Worm (Caenorhabditis elegans) whole organism, L4 larva: Measurements from ENCODE around the gene fbxb-58.
A peak's percentile ranks its signal among the peaks of the same experiment; 100 is the strongest.

Experiments used
- T20F7.1 ChIP-seq: fragments of 200-800 bp; sonication (Bioruptor generic); optimal IDR thresholded peaks from 2 replicates; lab custom pipeline; 2018; ENCODE audit warnings: mild to moderate bottlenecking, missing genetic modification characterization, missing compliant biosample characterization
- T26A8.4 ChIP-seq: fragments of 200-800 bp; sonication (Bioruptor generic); IDR thresholded peaks from 2 replicates; pipeline ENCODE4 v1.3.6; 2022; ENCODE audit warnings: missing genetic modification characterization, missing compliant biosample characterization
- Y48G9A.11 ChIP-seq: fragments of 200-800 bp; sonication (Bioruptor generic); IDR thresholded peaks from 2 replicates; pipeline ENCODE4 v1.3.6; 2022; ENCODE audit warnings: missing genetic modification reagents, missing genetic modification characterization, missing compliant biosample characterization
- ZK546.5 ChIP-seq, 2 experiments: sonication (generic microtip); optimal IDR thresholded peaks; 2 replicates each; lab custom pipeline; 2017; ENCODE audit warnings: missing biosample characterization in 2 of 2, missing genetic modification characterization in 2 of 2
- aha-1 ChIP-seq: fragments of 150-350 bp; peaks from one replicate; lab custom pipeline; 2014; ENCODE audit warnings: missing biosample characterization, missing genetic modification characterization
- attf-4 ChIP-seq: sonication (generic microtip); optimal IDR thresholded peaks from 3 replicates; lab custom pipeline; 2017; ENCODE audit warnings: missing biosample characterization, missing genetic modification characterization
- ceh-20 ChIP-seq: fragments of 200-800 bp; sonication (Bioruptor generic); IDR thresholded peaks from 2 replicates; pipeline ENCODE4 v1.3.6; 2022; ENCODE audit warnings: missing genetic modification reagents, missing genetic modification characterization, missing compliant biosample characterization
- ceh-28 ChIP-seq: fragments of 150-350 bp; optimal IDR thresholded peaks from 2 replicates; lab custom pipeline; 2014; ENCODE audit warnings: missing biosample characterization, missing genetic modification reagents, missing genetic modification characterization
- ceh-62 ChIP-seq: sonication (generic microtip); optimal IDR thresholded peaks from 2 replicates; lab custom pipeline; 2017; ENCODE audit warnings: missing biosample characterization, missing genetic modification characterization
- ceh-82 ChIP-seq: sonication (generic microtip); optimal IDR thresholded peaks from 2 replicates; lab custom pipeline; 2017; ENCODE audit warnings: missing biosample characterization, missing genetic modification characterization
- cey-2 ChIP-seq: sonication (generic microtip); optimal IDR thresholded peaks from 3 replicates; lab custom pipeline; 2017; ENCODE audit warnings: missing genetic modification characterization, mild to moderate bottlenecking, missing compliant biosample characterization, antibody characterized with exemption, borderline replicate concordance; ENCODE audit not compliant: insufficient read depth
- daf-8 ChIP-seq: fragments of 200-800 bp; sonication (Bioruptor generic); IDR thresholded peaks from 2 replicates; pipeline ENCODE4 v1.3.6; 2022; ENCODE audit warnings: missing genetic modification characterization, missing compliant biosample characterization
- dmd-8 ChIP-seq: fragments of 200-800 bp; sonication (Bioruptor generic); IDR thresholded peaks from 2 replicates; pipeline ENCODE4 v1.3.6; 2022; ENCODE audit warnings: missing genetic modification characterization, missing compliant biosample characterization
- dpl-1 ChIP-seq: fragments of 150-350 bp; optimal IDR thresholded peaks from 2 replicates; lab custom pipeline; 2014; ENCODE audit warnings: missing biosample characterization, missing genetic modification reagents, missing genetic modification characterization
- duxl-1 ChIP-seq: sonication (generic microtip); optimal IDR thresholded peaks from 2 replicates; lab custom pipeline; 2016; ENCODE audit warnings: mild to moderate bottlenecking, missing genetic modification characterization, moderate library complexity, missing compliant biosample characterization; ENCODE audit not compliant: poor library complexity
- egl-27 ChIP-seq: sonication (generic microtip); optimal IDR thresholded peaks from 3 replicates; lab custom pipeline; 2017; ENCODE audit warnings: missing biosample characterization, missing genetic modification reagents, missing genetic modification characterization
- fos-1 ChIP-seq: fragments of 150-350 bp; optimal IDR thresholded peaks from 2 replicates; lab custom pipeline; 2014; ENCODE audit warnings: missing biosample characterization, missing genetic modification characterization
- gei-8 ChIP-seq: fragments of 200-800 bp; sonication (Bioruptor generic); optimal IDR thresholded peaks from 2 replicates; lab custom pipeline; 2018; ENCODE audit warnings: mild to moderate bottlenecking, missing genetic modification characterization, missing compliant biosample characterization
- hif-1 ChIP-seq, 2 experiments: sonication (generic microtip); optimal IDR thresholded peaks; 2 replicates each; lab custom pipeline; 2016 to 2017; ENCODE audit warnings: missing compliant biosample characterization in 2 of 2, missing genetic modification characterization in 2 of 2, missing genetic modification reagents in 2 of 2, missing genotype in 2 of 2, mild to moderate bottlenecking in 1 of 2
- hlh-11 ChIP-seq: fragments of 200-800 bp; sonication (Bioruptor generic); optimal IDR thresholded peaks from 2 replicates; lab custom pipeline; 2018; ENCODE audit warnings: mild to moderate bottlenecking, missing genetic modification characterization, missing compliant biosample characterization
- jun-1 ChIP-seq: fragments of 150-350 bp; optimal IDR thresholded peaks from 2 replicates; lab custom pipeline; 2014; ENCODE audit warnings: missing biosample characterization, missing genetic modification reagents, missing genetic modification characterization
- lim-7 ChIP-seq: fragments of 200-800 bp; sonication (Bioruptor generic); IDR thresholded peaks from 2 replicates; pipeline ENCODE4 v1.3.6; 2022; ENCODE audit warnings: missing genetic modification characterization, missing compliant biosample characterization
- lin-38 ChIP-seq: fragments of 200-800 bp; sonication (Bioruptor generic); IDR thresholded peaks from 2 replicates; pipeline ENCODE4 v1.3.6; 2022; ENCODE audit warnings: missing genetic modification reagents, missing genetic modification characterization, missing compliant biosample characterization
- lir-3 ChIP-seq: sonication (generic microtip); optimal IDR thresholded peaks from 2 replicates; lab custom pipeline; 2016; ENCODE audit warnings: mild to moderate bottlenecking, missing genetic modification characterization, missing compliant biosample characterization
- lsy-2 ChIP-seq, 2 experiments: fragments of 150-350 bp in 1 of 2; sonication (generic microtip) in 1 of 2; optimal IDR thresholded peaks; 2 replicates each; lab custom pipeline; 2014 to 2017; ENCODE audit warnings: missing biosample characterization in 2 of 2, missing genetic modification characterization in 2 of 2
- mdl-1 ChIP-seq, 2 experiments: fragments of 150-350 bp in 1 of 2; sonication (generic microtip) in 1 of 2; optimal IDR thresholded peaks; 2 replicates each; lab custom pipeline; 2014 to 2017; ENCODE audit warnings: missing biosample characterization in 2 of 2, missing genetic modification characterization in 2 of 2
- mep-1 ChIP-seq: fragments of 150-350 bp; sonication (generic microtip); optimal IDR thresholded peaks from 3 replicates; lab custom pipeline; 2014; ENCODE audit warnings: missing biosample characterization, missing genetic modification characterization
- mes-2 ChIP-seq: sonication (generic microtip); optimal IDR thresholded peaks from 2 replicates; lab custom pipeline; 2016; ENCODE audit warnings: missing genotype, mild to moderate bottlenecking, missing genetic modification characterization, missing compliant biosample characterization; ENCODE audit not compliant: poor library complexity, severe bottlenecking
- mxl-2 ChIP-seq: fragments of 200-800 bp; sonication (Bioruptor generic); conservative IDR thresholded peaks from 2 replicates; pipeline ENCODE4 v1.3.6; 2022; ENCODE audit warnings: missing genetic modification reagents, missing genetic modification characterization, missing compliant biosample characterization
- nhr-10 ChIP-seq: fragments of 150-350 bp; optimal IDR thresholded peaks from 2 replicates; lab custom pipeline; 2014; ENCODE audit warnings: missing biosample characterization, missing genetic modification characterization
- nhr-102 ChIP-seq: sonication (generic microtip); optimal IDR thresholded peaks from 2 replicates; lab custom pipeline; 2016; ENCODE audit warnings: mild to moderate bottlenecking, missing genetic modification characterization, moderate library complexity, missing compliant biosample characterization
- nhr-28 ChIP-seq: fragments of 150-350 bp; optimal IDR thresholded peaks from 2 replicates; lab custom pipeline; 2014; ENCODE audit warnings: missing biosample characterization, missing genetic modification characterization
- nhr-48 ChIP-seq: sonication (generic microtip); optimal IDR thresholded peaks from 2 replicates; lab custom pipeline; 2016; ENCODE audit warnings: mild to moderate bottlenecking, missing genetic modification characterization, missing compliant biosample characterization
- nhr-6 ChIP-seq: fragments of 150-350 bp; optimal IDR thresholded peaks from 2 replicates; lab custom pipeline; 2014; ENCODE audit warnings: missing biosample characterization, missing genetic modification characterization
- nhr-77 ChIP-seq: fragments of 150-350 bp; optimal IDR thresholded peaks from 2 replicates; lab custom pipeline; 2014; ENCODE audit warnings: missing biosample characterization, missing genetic modification characterization
- set-16 ChIP-seq: fragments of 200-800 bp; sonication (Bioruptor generic); IDR thresholded peaks from 2 replicates; pipeline ENCODE4 v1.3.6; 2022; ENCODE audit warnings: missing genetic modification reagents, missing genetic modification characterization, missing compliant biosample characterization
- snpc-1.2 ChIP-seq: fragments of 200-800 bp; sonication (Bioruptor generic); IDR thresholded peaks from 2 replicates; pipeline ENCODE4 v1.3.6; 2022; ENCODE audit warnings: missing genetic modification reagents, missing genetic modification characterization, missing compliant biosample characterization
- spr-1 ChIP-seq: sonication (generic microtip); optimal IDR thresholded peaks from 2 replicates; lab custom pipeline; 2016; ENCODE audit warnings: mild to moderate bottlenecking, missing genetic modification characterization, missing compliant biosample characterization
- spr-3 ChIP-seq: fragments of 200-800 bp; sonication (Bioruptor generic); optimal IDR thresholded peaks from 2 replicates; lab custom pipeline; 2018; ENCODE audit warnings: mild to moderate bottlenecking, missing genetic modification characterization, missing compliant biosample characterization
- vab-7 ChIP-seq: fragments of 200-800 bp; sonication (Bioruptor generic); IDR thresholded peaks from 2 replicates; pipeline ENCODE4 v1.3.6; 2022; ENCODE audit warnings: missing genetic modification reagents, missing genetic modification characterization, missing compliant biosample characterization
- zag-1 ChIP-seq: fragments of 150-350 bp; optimal IDR thresholded peaks from 2 replicates; lab custom pipeline; 2014; ENCODE audit warnings: missing biosample characterization, missing genetic modification characterization
- zip-2 ChIP-seq: fragments of 150-350 bp; optimal IDR thresholded peaks from 2 replicates; lab custom pipeline; 2014; ENCODE audit warnings: missing biosample characterization, missing genetic modification characterization
- ztf-11 ChIP-seq: fragments of 150-350 bp; optimal IDR thresholded peaks from 2 replicates; lab custom pipeline; 2014; ENCODE audit warnings: missing biosample characterization, missing genetic modification characterization
- ztf-7 ChIP-seq: fragments of 150-350 bp; optimal IDR thresholded peaks from 2 replicates; lab custom pipeline; 2014; ENCODE audit warnings: missing biosample characterization, missing genetic modification characterization

Gene fbxb-58

DNA sequence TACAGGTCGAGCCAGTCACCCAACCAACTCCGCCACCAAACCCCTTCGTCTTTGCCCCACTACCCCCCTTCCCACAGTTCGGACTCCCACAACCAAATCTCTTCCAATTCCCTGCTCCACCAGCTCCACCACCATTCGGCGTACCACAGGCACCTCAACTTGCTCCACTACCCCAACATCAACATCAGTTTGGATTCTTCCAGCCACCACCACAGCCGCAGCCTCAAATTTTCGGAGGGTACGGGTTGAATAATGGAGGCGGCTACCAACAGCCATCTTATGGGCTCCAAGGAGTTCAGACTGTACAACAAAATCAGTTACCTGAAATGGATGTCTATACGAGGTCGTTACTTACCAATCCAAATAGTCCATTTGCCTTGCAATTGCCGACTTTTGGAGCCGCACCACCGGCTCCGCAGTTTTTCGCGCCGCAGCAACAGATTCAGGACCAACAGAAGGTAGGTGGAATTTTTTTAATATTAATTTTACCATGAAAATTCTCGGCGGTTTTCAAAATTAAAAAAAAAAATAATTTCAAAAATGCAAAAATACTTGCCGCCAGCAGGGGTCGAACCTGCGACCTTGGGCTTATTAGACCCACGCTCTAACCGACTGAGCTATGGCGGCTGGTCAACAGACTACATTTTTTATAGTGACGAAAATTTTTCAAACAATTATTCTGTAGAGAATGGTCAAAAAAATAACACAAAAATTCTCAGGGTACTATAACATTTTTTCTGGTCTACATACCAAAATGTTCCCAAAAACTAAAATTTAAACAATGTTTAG lies 38.6 kb upstream of the fbxb-58 start:
- TF ChIP-seq ceh-28 (tag; lab: Kevin White, UChicago), result no peak
- TF ChIP-seq spr-3 (GFP tag; lab: Kevin White, UChicago), result no peak
- no peak for TF ChIP-seq nhr-28 (tag; lab: Kevin White, UChicago)
- TF ChIP-seq dpl-1, result no peak
- no peak for TF ChIP-seq lir-3 (tag; lab: Kevin White, UChicago)
- TF ChIP-seq hlh-11 (tag; lab: Kevin White, UChicago), result no peak
- no peak for TF ChIP-seq hif-1 (tag; optimal IDR thresholded peaks at IDR 0.05; lab: Kevin White, UChicago)
- TF ChIP-seq spr-1 (tag; lab: Kevin White, UChicago), result no peak
- TF ChIP-seq ztf-7, result no peak
- TF ChIP-seq ZK546.5 (tag; optimal IDR thresholded peaks at IDR 0.05; lab: Kevin White, UChicago), result no peak
- TF ChIP-seq ceh-62 (tag; lab: Kevin White, UChicago), result no peak
- TF ChIP-seq ceh-20, result no peak
- TF ChIP-seq zip-2 (tag; lab: Kevin White, UChicago), result no peak
- 0 out of 2 replicates have a peak, but pooled peaks have one; percentile 15 for TF ChIP-seq Y48G9A.11 (GFP tag; lab: Robert Waterston, UW)
- no peak for TF ChIP-seq nhr-77 (tag; lab: Kevin White, UChicago)
- no peak for TF ChIP-seq egl-27 (tag; lab: Kevin White, UChicago)
- TF ChIP-seq gei-8, result no peak
- no peak for TF ChIP-seq T20F7.1 (GFP tag; lab: Kevin White, UChicago)
- TF ChIP-seq nhr-48 (tag; lab: Kevin White, UChicago), result no peak
- no peak for TF ChIP-seq attf-4 (tag; lab: Kevin White, UChicago)
- TF ChIP-seq fos-1 (tag; lab: Kevin White, UChicago), result no peak
- no peak for TF ChIP-seq ztf-11 (tag; lab: Kevin White, UChicago)
- no peak for TF ChIP-seq nhr-10 (tag; lab: Kevin White, UChicago)
- TF ChIP-seq mep-1, result no peak
- no peak for TF ChIP-seq zag-1 (tag; lab: Kevin White, UChicago)
- TF ChIP-seq T26A8.4, result no peak
- no peak for TF ChIP-seq mes-2 (tag; lab: Kevin White, UChicago)
- no peak for TF ChIP-seq mdl-1 (tag; optimal IDR thresholded peaks at IDR 0.05; lab: Kevin White, UChicago)
- no peak for TF ChIP-seq dmd-8 (GFP tag; lab: Robert Waterston, UW)
- TF ChIP-seq daf-8 (GFP tag; lab: Robert Waterston, UW), result no peak
- no peak for TF ChIP-seq lsy-2 (tag; optimal IDR thresholded peaks at IDR 0.05; lab: Kevin White, UChicago)
- TF ChIP-seq cey-2, result no peak
- no peak for TF ChIP-seq nhr-102 (tag; lab: Kevin White, UChicago)
- TF ChIP-seq vab-7, result no peak
- TF ChIP-seq nhr-6 (tag; lab: Kevin White, UChicago), result no peak
- TF ChIP-seq lim-7 (GFP tag; lab: Robert Waterston, UW), result 0 out of 2 replicates have a peak, but pooled peaks have one; percentile 51
- TF ChIP-seq mxl-2, result no peak
- peak; percentile 86 for TF ChIP-seq aha-1 (tag; lab: Kevin White, UChicago)
- peak; percentile 14; the same call in 1 of the 2 replicates for TF ChIP-seq lin-38 (GFP tag; lab: Robert Waterston, UW)
- TF ChIP-seq duxl-1, result no peak
- no peak for TF ChIP-seq ceh-82 (tag; lab: Kevin White, UChicago)
- TF ChIP-seq snpc-1.2 (GFP tag; lab: Robert Waterston, UW), result no peak
- TF ChIP-seq jun-1 (tag; lab: Kevin White, UChicago), result no peak
- peak; percentile 47; the same call in 1 of the 2 replicates for TF ChIP-seq set-16 (GFP tag; lab: Robert Waterston, UW)
- TF ChIP-seq, all 104 proteins: peak for 5
